Fruit fly (Drosophila melanogaster) whole organism, embryonic: ENCODE measurements around the gene Spn28Dc.

Experiments
- BEAF-32 ChIP-seq: fragments of 200-800 bp; sonication (Bioruptor generic); optimal IDR thresholded peaks from 3 replicates; lab custom pipeline; 2017; ENCODE audit warnings: missing biosample characterization, missing genetic modification characterization, mild to moderate bottlenecking, moderate library complexity, missing genetic modification reagents
- CG10267 ChIP-seq: fragments of 200-800 bp; sonication (Bioruptor generic); optimal IDR thresholded peaks from 2 replicates; lab custom pipeline; 2018; ENCODE audit warnings: missing biosample characterization, mild to moderate bottlenecking, missing genetic modification characterization, moderate library complexity
- CG10321 ChIP-seq: fragments of 200-800 bp; sonication (Bioruptor generic); IDR thresholded peaks from 2 replicates; pipeline ENCODE4 v1.3.6; 2022; ENCODE audit warnings: missing biosample characterization, missing genetic modification characterization
- CG10654 ChIP-seq: fragments of 200-800 bp; sonication (Bioruptor generic); optimal IDR thresholded peaks from 2 replicates; lab custom pipeline; 2016; ENCODE audit warnings: missing biosample characterization, missing genetic modification characterization
- CG11456 ChIP-seq: fragments of 200-800 bp; sonication (Bioruptor generic); IDR thresholded peaks from 3 replicates; pipeline ENCODE4 v1.3.6; 2022; ENCODE audit warnings: missing biosample characterization, missing genetic modification characterization
- CG12299 ChIP-seq: fragments of 200-800 bp; sonication (Bioruptor generic); optimal IDR thresholded peaks from 2 replicates; lab custom pipeline; 2018; ENCODE audit warnings: missing biosample characterization, mild to moderate bottlenecking, missing genetic modification characterization
- CG1233 ChIP-seq: fragments of 200-800 bp; sonication (Bioruptor generic); optimal IDR thresholded peaks from 4 replicates; lab custom pipeline; 2018; ENCODE audit warnings: missing biosample characterization, mild to moderate bottlenecking, missing genetic modification characterization
- CG14667 ChIP-seq: fragments of 200-800 bp; sonication (Bioruptor generic); IDR thresholded peaks from 2 replicates; pipeline ENCODE4 v1.3.6; 2022; ENCODE audit warnings: missing biosample characterization, missing genetic modification characterization
- CG15601 ChIP-seq: fragments of 200-800 bp; sonication (Bioruptor generic); optimal IDR thresholded peaks from 3 replicates; lab custom pipeline; 2019; ENCODE audit warnings: missing biosample characterization, mild to moderate bottlenecking, missing genetic modification characterization, moderate library complexity
- CG1602 ChIP-seq: fragments of 200-800 bp; sonication (Bioruptor generic); optimal IDR thresholded peaks from 3 replicates; lab custom pipeline; 2016; ENCODE audit warnings: missing biosample characterization, missing genetic modification characterization
- CG18262 ChIP-seq: fragments of 200-800 bp; optimal IDR thresholded peaks from 3 replicates; lab custom pipeline; 2019; ENCODE audit warnings: missing biosample characterization, mild to moderate bottlenecking, missing genetic modification characterization, moderate library complexity
- CG18599 ChIP-seq: fragments of 200-800 bp; sonication (Bioruptor generic); optimal IDR thresholded peaks from 3 replicates; lab custom pipeline; 2017; ENCODE audit warnings: missing biosample characterization, missing genetic modification characterization, mild to moderate bottlenecking, moderate library complexity, missing genetic modification reagents
- CG30403 ChIP-seq: fragments of 200-800 bp; sonication (Bioruptor generic); optimal IDR thresholded peaks from 3 replicates; lab custom pipeline; 2016; ENCODE audit warnings: missing biosample characterization, missing genetic modification characterization
- CG3281 ChIP-seq: fragments of 200-800 bp; sonication (Bioruptor generic); optimal IDR thresholded peaks from 3 replicates; lab custom pipeline; 2017; ENCODE audit warnings: missing biosample characterization, mild to moderate bottlenecking, missing genetic modification characterization
- CG34422 ChIP-seq: fragments of 200-800 bp; sonication (Bioruptor generic); IDR thresholded peaks from 3 replicates; pipeline ENCODE4 v1.3.6; 2022; ENCODE audit warnings: missing biosample characterization, missing genetic modification characterization
- CG3995 ChIP-seq: fragments of 200-800 bp; sonication (Bioruptor generic); optimal IDR thresholded peaks from 3 replicates; lab custom pipeline; 2016; ENCODE audit warnings: missing biosample characterization, missing genetic modification characterization
- CG7987 ChIP-seq: fragments of 200-800 bp; sonication (Bioruptor generic); optimal IDR thresholded peaks from 2 replicates; lab custom pipeline; 2018; ENCODE audit warnings: missing biosample characterization, mild to moderate bottlenecking, missing genetic modification characterization, moderate library complexity
- CG8089 ChIP-seq: fragments of 200-800 bp; sonication (Bioruptor generic); optimal IDR thresholded peaks from 3 replicates; lab custom pipeline; 2016; ENCODE audit warnings: missing biosample characterization, missing genetic modification characterization
- CG8765 ChIP-seq: fragments of 200-800 bp; sonication (Bioruptor generic); IDR thresholded peaks from 2 replicates; pipeline ENCODE4 v1.3.6; 2022; ENCODE audit warnings: missing biosample characterization, missing genetic modification characterization
- CG9876 ChIP-seq: fragments of 200-800 bp; sonication (Bioruptor generic); optimal IDR thresholded peaks from 2 replicates; lab custom pipeline; 2016; ENCODE audit warnings: missing biosample characterization, missing genetic modification characterization
- CG9932 ChIP-seq: fragments of 200-800 bp; sonication (Bioruptor generic); IDR thresholded peaks from 2 replicates; pipeline ENCODE4 v1.3.6; 2022; ENCODE audit warnings: missing biosample characterization, missing genetic modification characterization
- CHES-1-like ChIP-seq: fragments of 200-800 bp; sonication (Bioruptor generic); optimal IDR thresholded peaks from 2 replicates; lab custom pipeline; 2016; ENCODE audit warnings: missing biosample characterization, missing genetic modification characterization
- E2f2 ChIP-seq: fragments of 200-800 bp; sonication (Bioruptor generic); IDR thresholded peaks from 2 replicates; pipeline ENCODE4 v1.3.6; 2022; ENCODE audit warnings: missing biosample characterization, missing genetic modification characterization
- Fer1 ChIP-seq: fragments of 200-800 bp; sonication (Bioruptor generic); optimal IDR thresholded peaks from 2 replicates; lab custom pipeline; 2017; ENCODE audit warnings: missing biosample characterization, mild to moderate bottlenecking, missing genetic modification characterization
- GATAe ChIP-seq: fragments of 200-800 bp; sonication (Bioruptor generic); conservative IDR thresholded peaks from 2 replicates; pipeline ENCODE4 v1.3.6; 2022; ENCODE audit warnings: missing biosample characterization, missing genetic modification characterization
- Hmx ChIP-seq: fragments of 200-800 bp; sonication (Bioruptor generic); optimal IDR thresholded peaks from 2 replicates; lab custom pipeline; 2016; ENCODE audit warnings: missing biosample characterization, missing genetic modification characterization
- Hr3 ChIP-seq: fragments of 200-800 bp; sonication (Bioruptor generic); optimal IDR thresholded peaks from 3 replicates; lab custom pipeline; 2016; ENCODE audit warnings: missing biosample characterization, missing genetic modification characterization
- Max ChIP-seq: fragments of 200-800 bp; sonication (Bioruptor generic); optimal IDR thresholded peaks from 2 replicates; lab custom pipeline; 2016; ENCODE audit warnings: missing biosample characterization, mild to moderate bottlenecking, missing genetic modification characterization
- NC2β ChIP-seq: fragments of 200-800 bp; sonication (Bioruptor generic); optimal IDR thresholded peaks from 2 replicates; lab custom pipeline; 2016; ENCODE audit warnings: missing biosample characterization, missing genetic modification characterization
- Neu2 ChIP-seq: fragments of 200-800 bp; sonication (Bioruptor generic); optimal IDR thresholded peaks from 3 replicates; lab custom pipeline; 2016; ENCODE audit warnings: missing biosample characterization, missing genetic modification characterization, borderline replicate concordance
- Opbp ChIP-seq: fragments of 200-800 bp; sonication (Bioruptor generic); IDR thresholded peaks from 3 replicates; pipeline ENCODE4 v1.3.6; 2022; ENCODE audit warnings: missing biosample characterization, missing genetic modification characterization; ENCODE audit not compliant: partially characterized antibody
- amos ChIP-seq: fragments of 200-800 bp; sonication (Bioruptor generic); IDR thresholded peaks from 2 replicates; pipeline ENCODE4 v1.3.6; 2022; ENCODE audit warnings: missing biosample characterization, missing genetic modification characterization; ENCODE audit not compliant: partially characterized antibody
- ap ChIP-seq: fragments of 200-800 bp; sonication (Bioruptor generic); IDR thresholded peaks from 2 replicates; pipeline ENCODE4 v1.3.6; 2022; ENCODE audit warnings: missing biosample characterization, missing genetic modification characterization
- az2 ChIP-seq: fragments of 200-800 bp; sonication (Bioruptor generic); optimal IDR thresholded peaks from 3 replicates; lab custom pipeline; 2016; ENCODE audit warnings: missing biosample characterization, missing genetic modification characterization
- cato ChIP-seq: fragments of 200-800 bp; sonication (Bioruptor generic); optimal IDR thresholded peaks from 2 replicates; lab custom pipeline; 2016; ENCODE audit warnings: missing biosample characterization, missing genetic modification characterization, borderline replicate concordance
- cg ChIP-seq: fragments of 200-800 bp; sonication (Bioruptor generic); optimal IDR thresholded peaks from 3 replicates; lab custom pipeline; 2019; ENCODE audit warnings: missing biosample characterization, mild to moderate bottlenecking, missing genetic modification characterization, moderate library complexity
- dmrt99B ChIP-seq: fragments of 200-800 bp; sonication (Bioruptor generic); optimal IDR thresholded peaks from 2 replicates; lab custom pipeline; 2018; ENCODE audit warnings: missing biosample characterization, mild to moderate bottlenecking, missing genetic modification characterization, moderate library complexity
- eve ChIP-seq, 2 experiments: fragments of >200 bp; optimal IDR thresholded peaks; 2 replicates each; lab custom pipeline; 2017; ENCODE audit warnings: missing biosample characterization in 2 of 2, missing genetic modification characterization in 2 of 2
- fd96Cb ChIP-seq: fragments of 200-800 bp; sonication (Bioruptor generic); optimal IDR thresholded peaks from 2 replicates; lab custom pipeline; 2018; ENCODE audit warnings: missing biosample characterization, mild to moderate bottlenecking, missing genetic modification characterization, moderate library complexity
- jing ChIP-seq: fragments of 200-800 bp; sonication (Bioruptor generic); optimal IDR thresholded peaks from 2 replicates; lab custom pipeline; 2018; ENCODE audit warnings: missing biosample characterization, mild to moderate bottlenecking, missing genetic modification characterization
- kay ChIP-seq: fragments of 200-800 bp; sonication (Bioruptor generic); optimal IDR thresholded peaks from 2 replicates; lab custom pipeline; 2016; ENCODE audit warnings: missing biosample characterization, missing genetic modification characterization
- nerfin-2 ChIP-seq: fragments of 200-800 bp; sonication (Bioruptor generic); IDR thresholded peaks from 2 replicates; pipeline ENCODE4 v1.3.6; 2022; ENCODE audit warnings: missing biosample characterization, missing genetic modification characterization; ENCODE audit not compliant: partially characterized antibody
- pita ChIP-seq: fragments of 200-800 bp; sonication (Bioruptor generic); optimal IDR thresholded peaks from 2 replicates; lab custom pipeline; 2017; ENCODE audit warnings: missing biosample characterization, mild to moderate bottlenecking, missing genetic modification characterization
- pros ChIP-seq: fragments of 200-800 bp; sonication (Bioruptor generic); optimal IDR thresholded peaks from 3 replicates; lab custom pipeline; 2019; ENCODE audit warnings: missing biosample characterization, mild to moderate bottlenecking, missing genetic modification characterization, moderate library complexity
- pum ChIP-seq: fragments of 200-800 bp; sonication (Bioruptor generic); optimal IDR thresholded peaks from 2 replicates; lab custom pipeline; 2016; ENCODE audit warnings: missing biosample characterization, missing genetic modification characterization
- pzg ChIP-seq: fragments of 200-800 bp; sonication (Bioruptor generic); optimal IDR thresholded peaks from 3 replicates; lab custom pipeline; 2018; ENCODE audit warnings: missing biosample characterization, mild to moderate bottlenecking, missing genetic modification characterization, moderate library complexity
- repo ChIP-seq: fragments of 200-800 bp; sonication (Bioruptor generic); optimal IDR thresholded peaks from 2 replicates; lab custom pipeline; 2016; ENCODE audit warnings: missing biosample characterization, missing genetic modification characterization
- sd ChIP-seq: fragments of 200-800 bp; sonication (Bioruptor generic); optimal IDR thresholded peaks from 3 replicates; lab custom pipeline; 2018; ENCODE audit warnings: missing biosample characterization, mild to moderate bottlenecking, missing genetic modification characterization, moderate library complexity
- slp2 ChIP-seq: fragments of 200-800 bp; sonication (Bioruptor generic); optimal IDR thresholded peaks from 2 replicates; lab custom pipeline; 2016; ENCODE audit warnings: missing biosample characterization, missing genetic modification characterization
- stwl ChIP-seq: fragments of 200-800 bp; sonication (Bioruptor generic); optimal IDR thresholded peaks from 3 replicates; lab custom pipeline; 2018; ENCODE audit warnings: missing biosample characterization, mild to moderate bottlenecking, missing genetic modification characterization, moderate library complexity
- zf30C ChIP-seq: fragments of 200-800 bp; sonication (Bioruptor generic); optimal IDR thresholded peaks from 3 replicates; lab custom pipeline; 2018; ENCODE audit warnings: missing biosample characterization, mild to moderate bottlenecking, missing genetic modification characterization

Spn28Dc gene

DNA sequence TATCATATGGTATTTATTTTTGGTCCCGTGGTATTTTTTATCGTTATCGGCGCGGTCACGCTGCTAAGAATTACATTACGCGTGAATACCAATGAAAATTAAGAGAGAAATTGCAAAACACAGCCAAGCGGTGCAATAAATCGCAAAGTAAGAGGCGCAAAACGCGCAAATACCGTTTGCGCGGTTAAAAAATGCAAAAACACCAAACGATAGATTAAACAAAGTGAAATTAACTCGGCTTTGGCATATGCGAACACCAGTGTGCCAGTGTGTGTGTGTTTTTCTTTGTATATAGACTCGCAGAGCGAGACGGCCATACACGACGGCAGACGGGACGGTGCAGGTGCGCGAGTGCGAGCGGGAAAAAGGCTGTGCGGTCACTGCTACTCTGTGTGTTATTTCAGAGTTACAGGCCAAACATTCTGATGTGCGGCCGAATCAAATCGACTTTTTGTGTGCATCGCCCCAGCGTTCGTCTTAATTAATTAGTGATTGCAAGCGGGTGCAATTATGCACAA lies 23.7 kb upstream of the Spn28Dc start, which contains the start of gene Cka:
Cka (plus strand) TSS at position 29 of the 518 bp plus-strand sequence.
- TF ChIP-seq Max (GFP tag; lab: Kevin White, UChicago) = no peak
- peak; percentile 43 for TF ChIP-seq Fer1 (GFP tag; lab: Kevin White, UChicago)
- no peak for TF ChIP-seq CG8765 (GFP tag; lab: Robert Waterston, UW)
- no peak for TF ChIP-seq CG9876 (GFP tag; lab: Kevin White, UChicago)
- TF ChIP-seq E2f2 (GFP tag; lab: Robert Waterston, UW) = peak; percentile 18; the same call in 1 of the 2 replicates
- no peak for TF ChIP-seq CG11456 (GFP tag; lab: Robert Waterston, UW)
- no peak for TF ChIP-seq eve (GFP tag; optimal IDR thresholded peaks at IDR 0.05; lab: Kevin White, UChicago)
- no peak for TF ChIP-seq pum (GFP tag; lab: Kevin White, UChicago)
- no peak for TF ChIP-seq CG10267 (tag; lab: Kevin White, UChicago)
- TF ChIP-seq CG18262 (tag; lab: Kevin White, UChicago) = peak; percentile 1
- TF ChIP-seq nerfin-2 (GFP tag; lab: Robert Waterston, UW) = no peak
- peak; percentile 29; the same call in 1 of the 2 replicates for TF ChIP-seq amos (GFP tag; lab: Robert Waterston, UW)
- no peak for TF ChIP-seq fd96Cb (tag; lab: Kevin White, UChicago)
- TF ChIP-seq pros (GFP tag; lab: Kevin White, UChicago) = no peak
- no peak for TF ChIP-seq repo (GFP tag; lab: Kevin White, UChicago)
- TF ChIP-seq GATAe (GFP tag; lab: Robert Waterston, UW) = no peak
- no peak for TF ChIP-seq jing (GFP tag; lab: Kevin White, UChicago)
- peak; percentile 3 for TF ChIP-seq zf30C (GFP tag; lab: Kevin White, UChicago)
- TF ChIP-seq CG30403 (GFP tag; lab: Kevin White, UChicago) = no peak
- TF ChIP-seq CG3281 (GFP tag; lab: Kevin White, UChicago) = peak; percentile 43
- TF ChIP-seq CG10321 = peak; percentile 98
- TF ChIP-seq sd = peak; percentile 68
- no peak for TF ChIP-seq Neu2 (GFP tag; lab: Kevin White, UChicago)
- TF ChIP-seq BEAF-32 (GFP tag; lab: Kevin White, UChicago) = peak; percentile 25
- no peak for TF ChIP-seq ap
- TF ChIP-seq dmrt99B = no peak
- no peak for TF ChIP-seq NC2β
- TF ChIP-seq CHES-1-like = no peak
- TF ChIP-seq CG8089 = no peak
- TF ChIP-seq az2 (GFP tag; lab: Kevin White, UChicago) = no peak
- TF ChIP-seq slp2 (GFP tag; lab: Kevin White, UChicago) = no peak
- TF ChIP-seq cg (GFP tag; lab: Kevin White, UChicago) = peak; percentile 97
- TF ChIP-seq Hr3 (GFP tag; lab: Kevin White, UChicago) = no peak
- no peak for TF ChIP-seq Hmx (GFP tag; lab: Kevin White, UChicago)
- TF ChIP-seq CG9932 (GFP tag; lab: Robert Waterston, UW) = no peak
- no peak for TF ChIP-seq pita (GFP tag; lab: Kevin White, UChicago)
- peak; percentile 50 for TF ChIP-seq CG3995 (GFP tag; lab: Kevin White, UChicago)
- TF ChIP-seq CG1602 (GFP tag; lab: Kevin White, UChicago) = no peak
- TF ChIP-seq pzg = peak; percentile 59
- peak; percentile 23 for TF ChIP-seq CG1233
- peak; percentile 16 for TF ChIP-seq CG7987 (GFP tag; lab: Kevin White, UChicago)
- TF ChIP-seq Opbp (GFP tag; lab: Robert Waterston, UW) = no peak
- no peak for TF ChIP-seq kay (GFP tag; lab: Kevin White, UChicago)
- no peak for TF ChIP-seq CG12299 (tag; lab: Kevin White, UChicago)
- peak; percentile 85 for TF ChIP-seq CG34422 (GFP tag; lab: Robert Waterston, UW)
- TF ChIP-seq CG10654 (GFP tag; lab: Kevin White, UChicago) = no peak
- peak; percentile 33 for TF ChIP-seq stwl (tag; lab: Kevin White, UChicago)
- TF ChIP-seq CG18599 (GFP tag; lab: Kevin White, UChicago) = peak; percentile 43
- no peak for TF ChIP-seq cato (GFP tag; lab: Kevin White, UChicago)
- no peak for TF ChIP-seq CG15601 (tag; lab: Kevin White, UChicago)
- no peak for TF ChIP-seq CG14667 (GFP tag; lab: Robert Waterston, UW)
